ENCODE assay signal across 1 fruit fly cellular context in the genomic region with DNA sequence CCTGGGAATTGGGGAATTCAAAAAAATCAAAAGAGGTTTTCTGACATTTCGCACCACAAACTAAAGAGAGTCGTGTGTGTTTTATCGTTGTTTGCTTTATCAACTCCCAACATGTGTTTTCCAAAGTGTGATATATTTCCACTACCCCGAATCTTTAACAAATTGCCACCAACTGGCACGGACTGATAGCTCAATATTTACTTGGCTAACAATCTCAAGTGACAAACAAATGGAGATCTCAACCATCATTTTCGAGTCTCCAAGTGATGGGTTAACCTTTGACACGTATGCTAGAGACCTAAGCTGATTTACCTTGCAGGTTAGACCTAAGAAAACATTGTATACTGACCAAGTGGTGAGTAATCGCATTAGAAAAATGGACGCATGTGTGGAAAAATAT.
TF ChIP-seq lines count a peak whose summit lies in the region.

No protein-coding gene starts in this region.

TF ChIP-seq in whole organism, embryonic, 481 proteins besides CTCF, POLR2A, EP300 and RAD21 (continued from another document and continues in another):
- no peak for TF ChIP-seq lov (optimal IDR thresholded peaks at IDR 0.05; lab: Kevin White, UChicago)
- no peak for TF ChIP-seq lov (GFP tag; IDR thresholded peaks at IDR 0.05; lab: Robert Waterston, UW)
- no peak for TF ChIP-seq CG13894 (tag; optimal IDR thresholded peaks at IDR 0.05; lab: Kevin White, UChicago)
- TF ChIP-seq hbn (GFP tag; IDR thresholded peaks at IDR 0.05; lab: Robert Waterston, UW; ENCODE audit: partially characterized antibody) = no peak
- no peak for TF ChIP-seq grn (GFP tag; optimal IDR thresholded peaks at IDR 0.05; lab: Kevin White, UChicago)
- TF ChIP-seq Awh (GFP tag; IDR thresholded peaks at IDR 0.05; lab: Robert Waterston, UW) = no peak; the same call in 1 of the 2 replicates
- no peak for TF ChIP-seq CG2199 (GFP tag; IDR thresholded peaks at IDR 0.05; lab: Robert Waterston, UW)
- no peak for TF ChIP-seq CG9437 (GFP tag; optimal IDR thresholded peaks at IDR 0.05; lab: Kevin White, UChicago)
- no peak for TF ChIP-seq CG16815 (GFP tag; optimal IDR thresholded peaks at IDR 0.05; lab: Kevin White, UChicago)
- TF ChIP-seq CG14014 (GFP tag; IDR thresholded peaks at IDR 0.05; lab: Robert Waterston, UW) = peak; percentile 33; the same call in 1 of the 2 replicates
- peak; percentile 49 for TF ChIP-seq dmrt11E (tag; optimal IDR thresholded peaks at IDR 0.05; lab: Kevin White, UChicago)
- TF ChIP-seq Ptx1 (GFP tag; IDR thresholded peaks at IDR 0.05; lab: Robert Waterston, UW) = no peak
- no peak for TF ChIP-seq Hey (tag; optimal IDR thresholded peaks at IDR 0.05; lab: Kevin White, UChicago)
- no peak for TF ChIP-seq en (GFP tag; optimal IDR thresholded peaks at IDR 0.05; lab: Kevin White, UChicago)
- TF ChIP-seq CG17802 (tag; optimal IDR thresholded peaks at IDR 0.05; lab: Kevin White, UChicago) = no peak
- peak in 1 of 2 experiments; percentile 78 for TF ChIP-seq tll (GFP tag; optimal IDR thresholded peaks at IDR 0.05; lab: Kevin White, UChicago)
- peak; percentile 50 for TF ChIP-seq wek (GFP tag; optimal IDR thresholded peaks at IDR 0.05; lab: Kevin White, UChicago)
- no peak for TF ChIP-seq CG5245 (GFP tag; optimal IDR thresholded peaks at IDR 0.05; lab: Kevin White, UChicago)
- TF ChIP-seq dimm (GFP tag; IDR thresholded peaks at IDR 0.05; lab: Robert Waterston, UW) = no peak
- no peak for TF ChIP-seq eyg (GFP tag; optimal IDR thresholded peaks at IDR 0.05; lab: Kevin White, UChicago)
- TF ChIP-seq Six4 (GFP tag; optimal IDR thresholded peaks at IDR 0.05; lab: Kevin White, UChicago) = no peak
- TF ChIP-seq CG10209 (GFP tag; optimal IDR thresholded peaks at IDR 0.05; lab: Kevin White, UChicago) = peak; percentile 27
- TF ChIP-seq Vsx1 (GFP tag; optimal IDR thresholded peaks at IDR 0.05; lab: Kevin White, UChicago) = no peak
- no peak for TF ChIP-seq amos (GFP tag; IDR thresholded peaks at IDR 0.05; lab: Robert Waterston, UW; ENCODE audit: partially characterized antibody)
- TF ChIP-seq Drgx (GFP tag; IDR thresholded peaks at IDR 0.05; lab: Robert Waterston, UW) = no peak
- peak; percentile 41 for TF ChIP-seq Kr (GFP tag; optimal IDR thresholded peaks at IDR 0.05; lab: Kevin White, UChicago)
- no peak for TF ChIP-seq Jarid2 (GFP tag; optimal IDR thresholded peaks at IDR 0.05; lab: Kevin White, UChicago)
- no peak for TF ChIP-seq HmgZ (tag; optimal IDR thresholded peaks at IDR 0.05; lab: Kevin White, UChicago)
- no peak for TF ChIP-seq CG17359 (tag; optimal IDR thresholded peaks at IDR 0.05; lab: Kevin White, UChicago)
- TF ChIP-seq Rfx (GFP tag; IDR thresholded peaks at IDR 0.05; lab: Robert Waterston, UW) = no peak
- peak; percentile 9 for TF ChIP-seq CG17568 (GFP tag; optimal IDR thresholded peaks at IDR 0.05; lab: Kevin White, UChicago)
- peak; percentile 55 for TF ChIP-seq CG2202 (tag; optimal IDR thresholded peaks at IDR 0.05; lab: Kevin White, UChicago)
- TF ChIP-seq bigmax (GFP tag; optimal IDR thresholded peaks at IDR 0.05; lab: Kevin White, UChicago) = no peak
- no peak for TF ChIP-seq danr (GFP tag; IDR thresholded peaks at IDR 0.05; lab: Robert Waterston, UW)
- TF ChIP-seq Sry-δ (GFP tag; optimal IDR thresholded peaks at IDR 0.05; lab: Kevin White, UChicago) = no peak
- TF ChIP-seq CG33557 (GFP tag; optimal IDR thresholded peaks at IDR 0.05; lab: Kevin White, UChicago) = peak; percentile 48
- no peak for TF ChIP-seq CG6689 (GFP tag; IDR thresholded peaks at IDR 0.05; lab: Robert Waterston, UW)
- TF ChIP-seq MTF-1 (GFP tag; optimal IDR thresholded peaks at IDR 0.05; lab: Kevin White, UChicago; ENCODE audit: borderline replicate concordance) = peak; percentile 43
- TF ChIP-seq twi (tag; optimal IDR thresholded peaks at IDR 0.05; lab: Kevin White, UChicago) = peak; percentile 82
- peak; percentile 9 for TF ChIP-seq CG7556 (GFP tag; optimal IDR thresholded peaks at IDR 0.05; lab: Kevin White, UChicago)
- peak; percentile 19 for TF ChIP-seq zen (tag; optimal IDR thresholded peaks at IDR 0.05; lab: Kevin White, UChicago)
- TF ChIP-seq gce (GFP tag; IDR thresholded peaks at IDR 0.05; lab: Robert Waterston, UW) = no peak
- TF ChIP-seq bab2 (GFP tag; optimal IDR thresholded peaks at IDR 0.05; lab: Kevin White, UChicago) = peak; percentile 24
- TF ChIP-seq ac (GFP tag; optimal IDR thresholded peaks at IDR 0.05; lab: Kevin White, UChicago) = peak; percentile 54
- TF ChIP-seq Blimp-1 (GFP tag; optimal IDR thresholded peaks at IDR 0.05; lab: Kevin White, UChicago) = no peak
- no peak for TF ChIP-seq chif (GFP tag; optimal IDR thresholded peaks at IDR 0.05; lab: Kevin White, UChicago)
- TF ChIP-seq CG14050 (GFP tag; IDR thresholded peaks at IDR 0.05; lab: Robert Waterston, UW) = no peak
- no peak for TF ChIP-seq ara (GFP tag; IDR thresholded peaks at IDR 0.05; lab: Robert Waterston, UW)
- no peak for TF ChIP-seq klu (GFP tag; IDR thresholded peaks at IDR 0.05; lab: Robert Waterston, UW)
- TF ChIP-seq Hand (GFP tag; optimal IDR thresholded peaks at IDR 0.05; lab: Kevin White, UChicago) = no peak
- no peak for TF ChIP-seq YL-1 (GFP tag; optimal IDR thresholded peaks at IDR 0.05; lab: Kevin White, UChicago)
- peak; percentile 23 for TF ChIP-seq CG15514 (GFP tag; optimal IDR thresholded peaks at IDR 0.05; lab: Kevin White, UChicago)
- TF ChIP-seq CG15073 (GFP tag; optimal IDR thresholded peaks at IDR 0.05; lab: Kevin White, UChicago) = no peak
- peak; percentile 9 for TF ChIP-seq CG2678 (tag; optimal IDR thresholded peaks at IDR 0.05; lab: Kevin White, UChicago)
- TF ChIP-seq sens-2 (GFP tag; IDR thresholded peaks at IDR 0.05; lab: Robert Waterston, UW) = peak; percentile 8; the same call in 1 of the 2 replicates
- no peak for TF ChIP-seq CG31224 (GFP tag; IDR thresholded peaks at IDR 0.05; lab: Robert Waterston, UW)
- TF ChIP-seq gt (GFP tag; IDR thresholded peaks at IDR 0.05; lab: Robert Waterston, UW) = no peak
- TF ChIP-seq kni (GFP tag; optimal IDR thresholded peaks at IDR 0.05; lab: Kevin White, UChicago) = peak; percentile 19
- TF ChIP-seq chinmo (GFP tag; IDR thresholded peaks at IDR 0.05; lab: Robert Waterston, UW; ENCODE audit: partially characterized antibody) = 0 out of 4 replicates have a peak, but pooled peaks have one; percentile 15
- no peak for TF ChIP-seq fd96Cb (tag; optimal IDR thresholded peaks at IDR 0.05; lab: Kevin White, UChicago)
- TF ChIP-seq CG1647 (GFP tag; optimal IDR thresholded peaks at IDR 0.05; lab: Kevin White, UChicago) = no peak
- no peak for TF ChIP-seq CG10321 (GFP tag; IDR thresholded peaks at IDR 0.05; lab: Robert Waterston, UW)
- no peak for TF ChIP-seq tin (GFP tag; optimal IDR thresholded peaks at IDR 0.05; lab: Kevin White, UChicago)
- peak; percentile 12 for TF ChIP-seq CG10267 (tag; optimal IDR thresholded peaks at IDR 0.05; lab: Kevin White, UChicago)
- TF ChIP-seq maf-S (GFP tag; optimal IDR thresholded peaks at IDR 0.05; lab: Kevin White, UChicago) = no peak
- TF ChIP-seq wor (GFP tag; IDR thresholded peaks at IDR 0.05; lab: Robert Waterston, UW) = no peak
- no peak for TF ChIP-seq CG18011 (GFP tag; optimal IDR thresholded peaks at IDR 0.05; lab: Kevin White, UChicago)
- TF ChIP-seq caup (GFP tag; optimal IDR thresholded peaks at IDR 0.05; lab: Kevin White, UChicago; ENCODE audit: severe bottlenecking) = peak; percentile 51
- TF ChIP-seq CG17912 (GFP tag; optimal IDR thresholded peaks at IDR 0.05; lab: Kevin White, UChicago) = no peak
- TF ChIP-seq Fer1 (GFP tag; optimal IDR thresholded peaks at IDR 0.05; lab: Kevin White, UChicago) = no peak
- TF ChIP-seq Ets65A (GFP tag; lab: Kevin White, UChicago) = no peak
- TF ChIP-seq Meics (GFP tag; optimal IDR thresholded peaks at IDR 0.05; lab: Kevin White, UChicago) = peak; percentile 34
- TF ChIP-seq Rx (GFP tag; IDR thresholded peaks at IDR 0.05; lab: Robert Waterston, UW) = no peak
- TF ChIP-seq CG11085 (GFP tag; IDR thresholded peaks at IDR 0.05; lab: Robert Waterston, UW) = no peak
- TF ChIP-seq pfk (GFP tag; optimal IDR thresholded peaks at IDR 0.05; lab: Kevin White, UChicago) = no peak
- peak; percentile 16 for TF ChIP-seq CG12769 (tag; optimal IDR thresholded peaks at IDR 0.05; lab: Kevin White, UChicago)
- no peak for TF ChIP-seq Lim3 (GFP tag; IDR thresholded peaks at IDR 0.05; lab: Robert Waterston, UW)
- no peak for TF ChIP-seq Atf6 (GFP tag; IDR thresholded peaks at IDR 0.05; lab: Robert Waterston, UW)
- no peak for TF ChIP-seq slbo (GFP tag; IDR thresholded peaks at IDR 0.05; lab: Robert Waterston, UW)
- no peak for TF ChIP-seq E2f2 (GFP tag; IDR thresholded peaks at IDR 0.05; lab: Robert Waterston, UW)
- no peak for TF ChIP-seq lbe (GFP tag; optimal IDR thresholded peaks at IDR 0.05; lab: Kevin White, UChicago)
- TF ChIP-seq Oli (tag; optimal IDR thresholded peaks at IDR 0.05; lab: Kevin White, UChicago) = no peak
- no peak for TF ChIP-seq Hr51 (GFP tag; optimal IDR thresholded peaks at IDR 0.05; lab: Kevin White, UChicago)
- no peak for TF ChIP-seq CG9876 (GFP tag; optimal IDR thresholded peaks at IDR 0.05; lab: Kevin White, UChicago)
- TF ChIP-seq trem (tag; optimal IDR thresholded peaks at IDR 0.05; lab: Kevin White, UChicago) = no peak
- no peak for TF ChIP-seq CG12236 (GFP tag; optimal IDR thresholded peaks at IDR 0.05; lab: Kevin White, UChicago)
- TF ChIP-seq ranshi (GFP tag; IDR thresholded peaks at IDR 0.05; lab: Robert Waterston, UW) = no peak; the same call in 1 of the 2 replicates
- no peak for TF ChIP-seq PHDP (tag; optimal IDR thresholded peaks at IDR 0.05; lab: Kevin White, UChicago)
- no peak for TF ChIP-seq Chrac-16 (GFP tag; optimal IDR thresholded peaks at IDR 0.05; lab: Kevin White, UChicago)
- no peak for TF ChIP-seq CG32772 (GFP tag; IDR thresholded peaks at IDR 0.05; lab: Robert Waterston, UW)
- TF ChIP-seq CG42726 (GFP tag; IDR thresholded peaks at IDR 0.05; lab: Robert Waterston, UW; ENCODE audit: partially characterized antibody) = no peak
- no peak for TF ChIP-seq p53 (GFP tag; optimal IDR thresholded peaks at IDR 0.05; lab: Kevin White, UChicago)
- TF ChIP-seq dmrt99B (tag; optimal IDR thresholded peaks at IDR 0.05; lab: Kevin White, UChicago) = peak; percentile 20
- no peak for TF ChIP-seq exex (tag; optimal IDR thresholded peaks at IDR 0.05; lab: Kevin White, UChicago)
- no peak for TF ChIP-seq Hr39 (optimal IDR thresholded peaks at IDR 0.05; lab: Kevin White, UChicago)
- no peak for TF ChIP-seq sd (tag; optimal IDR thresholded peaks at IDR 0.05; lab: Kevin White, UChicago)
- TF ChIP-seq CG16813 (GFP tag; IDR thresholded peaks at IDR 0.05; lab: Robert Waterston, UW; ENCODE audit: partially characterized antibody) = no peak
- TF ChIP-seq D19B (GFP tag; optimal IDR thresholded peaks at IDR 0.05; lab: Kevin White, UChicago) = no peak
- no peak for TF ChIP-seq Ravus (GFP tag; IDR thresholded peaks at IDR 0.05; lab: Robert Waterston, UW)
- TF ChIP-seq CG34422 (GFP tag; IDR thresholded peaks at IDR 0.05; lab: Robert Waterston, UW) = no peak
- no peak for TF ChIP-seq E2f1 (GFP tag; IDR thresholded peaks at IDR 0.05; lab: Robert Waterston, UW)
- TF ChIP-seq fru (optimal IDR thresholded peaks at IDR 0.05; lab: Kevin White, UChicago) = no peak
- TF ChIP-seq lmd (GFP tag; IDR thresholded peaks at IDR 0.05; lab: Robert Waterston, UW) = no peak
- peak; percentile 35 for TF ChIP-seq CG9727 (GFP tag; optimal IDR thresholded peaks at IDR 0.05; lab: Kevin White, UChicago)
- peak; percentile 86 for TF ChIP-seq fd102C (GFP tag; optimal IDR thresholded peaks at IDR 0.05; lab: Kevin White, UChicago)
- TF ChIP-seq sens (GFP tag; lab: Kevin White, UChicago) = peak; percentile 86
- TF ChIP-seq ash1 (GFP tag; optimal IDR thresholded peaks at IDR 0.05; lab: Kevin White, UChicago) = no peak
- TF ChIP-seq sim (GFP tag; IDR thresholded peaks at IDR 0.05; lab: Robert Waterston, UW) = peak; percentile 32; the same call in 1 of the 2 replicates
- no peak for TF ChIP-seq croc (GFP tag; conservative IDR thresholded peaks at IDR 0.05; lab: Robert Waterston, UW)
- no peak for TF ChIP-seq CG2116 (GFP tag; optimal IDR thresholded peaks at IDR 0.05; lab: Kevin White, UChicago)
- peak; percentile 28 for TF ChIP-seq gem (tag; optimal IDR thresholded peaks at IDR 0.05; lab: Kevin White, UChicago)
- TF ChIP-seq lola (GFP tag; optimal IDR thresholded peaks at IDR 0.05; lab: Kevin White, UChicago) = peak in 1 of 3 experiments; percentile 15
- no peak for TF ChIP-seq CG10462 (GFP tag; optimal IDR thresholded peaks at IDR 0.05; lab: Kevin White, UChicago)
- peak; percentile 27 for TF ChIP-seq Sox100B (GFP tag; optimal IDR thresholded peaks at IDR 0.05; lab: Kevin White, UChicago)
- no peak for TF ChIP-seq Tbp (GFP tag; optimal IDR thresholded peaks at IDR 0.05; lab: Kevin White, UChicago)
- no peak for TF ChIP-seq toy (GFP tag; IDR thresholded peaks at IDR 0.05; lab: Robert Waterston, UW)
- peak; percentile 47 for TF ChIP-seq lab (GFP tag; optimal IDR thresholded peaks at IDR 0.05; lab: Kevin White, UChicago)
- TF ChIP-seq CG32767 (GFP tag; IDR thresholded peaks at IDR 0.05; lab: Robert Waterston, UW) = no peak
- no peak for TF ChIP-seq h (optimal IDR thresholded peaks at IDR 0.05; lab: Kevin White, UChicago)
- no peak for TF ChIP-seq HLH4C (GFP tag; IDR thresholded peaks at IDR 0.05; lab: Robert Waterston, UW; ENCODE audit: partially characterized antibody)
- TF ChIP-seq CG12659 (GFP tag; optimal IDR thresholded peaks at IDR 0.05; lab: Kevin White, UChicago) = no peak
- TF ChIP-seq ham (GFP tag; IDR thresholded peaks at IDR 0.05; lab: Robert Waterston, UW) = no peak
- no peak for TF ChIP-seq bowl (GFP tag; IDR thresholded peaks at IDR 0.05; lab: Robert Waterston, UW)
- TF ChIP-seq CG1832 (GFP tag; optimal IDR thresholded peaks at IDR 0.05; lab: Kevin White, UChicago) = no peak
- TF ChIP-seq CG15269 (tag; optimal IDR thresholded peaks at IDR 0.05; lab: Kevin White, UChicago) = no peak
- no peak for TF ChIP-seq Mad (GFP tag; optimal IDR thresholded peaks at IDR 0.05; lab: Kevin White, UChicago)
- no peak for TF ChIP-seq D (optimal IDR thresholded peaks at IDR 0.05; lab: Kevin White, UChicago)
- peak; percentile 23 for TF ChIP-seq D (GFP tag; optimal IDR thresholded peaks at IDR 0.05; lab: Kevin White, UChicago)
- TF ChIP-seq Poxn (GFP tag; IDR thresholded peaks at IDR 0.05; lab: Robert Waterston, UW) = no peak
- no peak for TF ChIP-seq CG6791 (GFP tag; IDR thresholded peaks at IDR 0.05; lab: Robert Waterston, UW; ENCODE audit: partially characterized antibody)
- TF ChIP-seq Taf1 (GFP tag; IDR thresholded peaks at IDR 0.05; lab: Robert Waterston, UW) = no peak
- TF ChIP-seq vfl (GFP tag; optimal IDR thresholded peaks at IDR 0.05; lab: Kevin White, UChicago) = no peak
- peak; percentile 23 for TF ChIP-seq nau (GFP tag; optimal IDR thresholded peaks at IDR 0.05; lab: Kevin White, UChicago)
